Worm (Caenorhabditis elegans) whole organism, L4 larva: ENCODE measurements around the gene C29A12.1.
A peak's percentile ranks its signal among the peaks of the same experiment; 100 is the strongest.

Experiments used
- F10B5.3 ChIP-seq: sonication (generic microtip); optimal IDR thresholded peaks from 2 replicates; lab custom pipeline; 2016; ENCODE audit warnings: mild to moderate bottlenecking, missing genetic modification characterization, missing compliant biosample characterization
- F26F4.8 ChIP-seq: fragments of 200-800 bp; sonication (Bioruptor generic); conservative IDR thresholded peaks from 2 replicates; pipeline ENCODE4 v1.3.6; 2022; ENCODE audit warnings: missing genetic modification characterization, missing compliant biosample characterization
- F37D6.2 ChIP-seq: sonication (generic microtip); optimal IDR thresholded peaks from 2 replicates; lab custom pipeline; 2016; ENCODE audit warnings: mild to moderate bottlenecking, missing genetic modification characterization, missing compliant biosample characterization
- F49E8.2 ChIP-seq: sonication (generic microtip); optimal IDR thresholded peaks from 2 replicates; lab custom pipeline; 2016; ENCODE audit warnings: missing compliant biosample characterization, mild to moderate bottlenecking, missing genetic modification characterization, borderline replicate concordance
- R02D3.7 ChIP-seq: fragments of 150-350 bp; sonication (generic microtip); optimal IDR thresholded peaks from 3 replicates; lab custom pipeline; 2014; ENCODE audit warnings: missing biosample characterization, missing genetic modification characterization
- Y105C5A.15 ChIP-seq: fragments of 200-800 bp; sonication (Bioruptor generic); IDR thresholded peaks from 2 replicates; pipeline ENCODE4 v1.3.6; 2022; ENCODE audit warnings: missing genetic modification characterization, missing compliant biosample characterization
- Y48G9A.11 ChIP-seq: fragments of 200-800 bp; sonication (Bioruptor generic); IDR thresholded peaks from 2 replicates; pipeline ENCODE4 v1.3.6; 2022; ENCODE audit warnings: missing genetic modification reagents, missing genetic modification characterization, missing compliant biosample characterization
- Y5F2A.4 ChIP-seq: fragments of 200-800 bp; sonication (Bioruptor generic); optimal IDR thresholded peaks from 2 replicates; lab custom pipeline; 2018; ENCODE audit warnings: mild to moderate bottlenecking, missing genetic modification characterization, missing compliant biosample characterization
- Y75B8A.6 ChIP-seq: fragments of 200-800 bp; sonication (Bioruptor generic); IDR thresholded peaks from 2 replicates; pipeline ENCODE4 v1.3.6; 2022; ENCODE audit warnings: missing genetic modification reagents, missing genetic modification characterization, missing compliant biosample characterization
- ZK337.2 ChIP-seq: fragments of 200-800 bp; sonication (Bioruptor generic); IDR thresholded peaks from 2 replicates; pipeline ENCODE4 v1.3.6; 2022; ENCODE audit warnings: missing genetic modification reagents, missing genetic modification characterization, missing compliant biosample characterization
- aha-1 ChIP-seq: fragments of 150-350 bp; peaks from one replicate; lab custom pipeline; 2014; ENCODE audit warnings: missing biosample characterization, missing genetic modification characterization
- aly-2 ChIP-seq: sonication (generic microtip); optimal IDR thresholded peaks from 2 replicates; lab custom pipeline; 2018; ENCODE audit warnings: missing biosample characterization, missing genetic modification characterization
- ama-1 ChIP-seq: fragments of 150-350 bp; optimal IDR thresholded peaks from 2 replicates; lab custom pipeline; 2014; ENCODE audit warnings: inconsistent platforms, mixed read lengths
- arid-1 ChIP-seq: fragments of 200-800 bp; sonication (Bioruptor generic); conservative IDR thresholded peaks from 2 replicates; pipeline ENCODE4 v1.3.6; 2022; ENCODE audit warnings: missing genetic modification reagents, missing genetic modification characterization, missing compliant biosample characterization
- ceh-20 ChIP-seq: fragments of 200-800 bp; sonication (Bioruptor generic); IDR thresholded peaks from 2 replicates; pipeline ENCODE4 v1.3.6; 2022; ENCODE audit warnings: missing genetic modification reagents, missing genetic modification characterization, missing compliant biosample characterization
- ceh-28 ChIP-seq: fragments of 150-350 bp; optimal IDR thresholded peaks from 2 replicates; lab custom pipeline; 2014; ENCODE audit warnings: missing biosample characterization, missing genetic modification reagents, missing genetic modification characterization
- ceh-32 ChIP-seq: sonication (generic microtip); optimal IDR thresholded peaks from 2 replicates; lab custom pipeline; 2016; ENCODE audit warnings: mild to moderate bottlenecking, missing genetic modification characterization, missing compliant biosample characterization; ENCODE audit not compliant: poor library complexity
- ceh-62 ChIP-seq: sonication (generic microtip); optimal IDR thresholded peaks from 2 replicates; lab custom pipeline; 2017; ENCODE audit warnings: missing biosample characterization, missing genetic modification characterization
- cey-2 ChIP-seq: sonication (generic microtip); optimal IDR thresholded peaks from 3 replicates; lab custom pipeline; 2017; ENCODE audit warnings: missing genetic modification characterization, mild to moderate bottlenecking, missing compliant biosample characterization, antibody characterized with exemption, borderline replicate concordance; ENCODE audit not compliant: insufficient read depth
- daf-16 ChIP-seq, 3 experiments: sonication (generic microtip); optimal IDR thresholded peaks; 2 replicates each; lab custom pipeline; 2016 to 2017; ENCODE audit warnings: missing genetic modification characterization in 3 of 3, missing genetic modification reagents in 3 of 3, mild to moderate bottlenecking in 2 of 3, missing compliant biosample characterization in 2 of 3, missing biosample characterization in 1 of 3, moderate library complexity in 1 of 3
- daf-19 ChIP-seq: fragments of 200-800 bp; sonication (Bioruptor generic); conservative IDR thresholded peaks from 2 replicates; pipeline ENCODE4 v1.3.6; 2022; ENCODE audit warnings: missing genetic modification characterization, missing compliant biosample characterization
- duxl-1 ChIP-seq: sonication (generic microtip); optimal IDR thresholded peaks from 2 replicates; lab custom pipeline; 2016; ENCODE audit warnings: mild to moderate bottlenecking, missing genetic modification characterization, moderate library complexity, missing compliant biosample characterization; ENCODE audit not compliant: poor library complexity
- fos-1 ChIP-seq: fragments of 150-350 bp; optimal IDR thresholded peaks from 2 replicates; lab custom pipeline; 2014; ENCODE audit warnings: missing biosample characterization, missing genetic modification characterization
- gei-8 ChIP-seq: fragments of 200-800 bp; sonication (Bioruptor generic); optimal IDR thresholded peaks from 2 replicates; lab custom pipeline; 2018; ENCODE audit warnings: mild to moderate bottlenecking, missing genetic modification characterization, missing compliant biosample characterization
- lin-1 ChIP-seq: fragments of 200-800 bp; sonication (Bioruptor generic); IDR thresholded peaks from 2 replicates; pipeline ENCODE4 v1.3.6; 2022; ENCODE audit warnings: missing genetic modification reagents, missing genetic modification characterization, missing compliant biosample characterization
- lin-15B ChIP-seq: fragments of 150-350 bp; sonication (generic microtip); optimal IDR thresholded peaks from 3 replicates; lab custom pipeline; 2014; ENCODE audit warnings: missing biosample characterization, missing genetic modification characterization
- lsy-2 ChIP-seq, 2 experiments: fragments of 150-350 bp in 1 of 2; sonication (generic microtip) in 1 of 2; optimal IDR thresholded peaks; 2 replicates each; lab custom pipeline; 2014 to 2017; ENCODE audit warnings: missing biosample characterization in 2 of 2, missing genetic modification characterization in 2 of 2
- mdt-29 ChIP-seq: fragments of 200-800 bp; sonication (Bioruptor generic); IDR thresholded peaks from 2 replicates; pipeline ENCODE4 v1.3.6; 2022; ENCODE audit warnings: missing genetic modification reagents, missing genetic modification characterization, missing compliant biosample characterization
- mep-1 ChIP-seq: fragments of 150-350 bp; sonication (generic microtip); optimal IDR thresholded peaks from 3 replicates; lab custom pipeline; 2014; ENCODE audit warnings: missing biosample characterization, missing genetic modification characterization
- mxl-3 ChIP-seq: fragments of 200-800 bp; sonication (Bioruptor generic); optimal IDR thresholded peaks from 2 replicates; lab custom pipeline; 2018; ENCODE audit warnings: mild to moderate bottlenecking, missing genetic modification characterization, missing compliant biosample characterization
- nhr-237 ChIP-seq: sonication (generic microtip); optimal IDR thresholded peaks from 2 replicates; lab custom pipeline; 2017; ENCODE audit warnings: missing biosample characterization, missing genetic modification characterization
- nhr-25 ChIP-seq: sonication (generic microtip); optimal IDR thresholded peaks from 2 replicates; lab custom pipeline; 2017; ENCODE audit warnings: missing genetic modification characterization, mild to moderate bottlenecking, missing compliant biosample characterization, antibody characterized with exemption, moderate library complexity, borderline replicate concordance; ENCODE audit not compliant: insufficient read depth
- nhr-28 ChIP-seq: fragments of 150-350 bp; optimal IDR thresholded peaks from 2 replicates; lab custom pipeline; 2014; ENCODE audit warnings: missing biosample characterization, missing genetic modification characterization
- nhr-41 ChIP-seq: fragments of 200-800 bp; sonication (Bioruptor generic); IDR thresholded peaks from 2 replicates; pipeline ENCODE4 v1.3.6; 2022; ENCODE audit warnings: missing genetic modification reagents, missing genetic modification characterization, missing compliant biosample characterization
- nhr-42 ChIP-seq: fragments of 200-800 bp; sonication (Bioruptor generic); IDR thresholded peaks from 2 replicates; pipeline ENCODE4 v1.3.6; 2022; ENCODE audit warnings: missing genetic modification characterization, missing compliant biosample characterization
- nhr-48 ChIP-seq: sonication (generic microtip); optimal IDR thresholded peaks from 2 replicates; lab custom pipeline; 2016; ENCODE audit warnings: mild to moderate bottlenecking, missing genetic modification characterization, missing compliant biosample characterization
- nhr-77 ChIP-seq: fragments of 150-350 bp; optimal IDR thresholded peaks from 2 replicates; lab custom pipeline; 2014; ENCODE audit warnings: missing biosample characterization, missing genetic modification characterization
- php-3 ChIP-seq: fragments of 200-800 bp; sonication (Bioruptor generic); IDR thresholded peaks from 2 replicates; pipeline ENCODE4 v1.3.6; 2022; ENCODE audit warnings: missing genetic modification reagents, missing genetic modification characterization, missing compliant biosample characterization
- pqm-1 ChIP-seq: sonication (generic microtip); optimal IDR thresholded peaks from 2 replicates; lab custom pipeline; 2017; ENCODE audit warnings: missing biosample characterization, missing genetic modification characterization
- saeg-2 ChIP-seq: fragments of 200-800 bp; sonication (Bioruptor generic); IDR thresholded peaks from 2 replicates; pipeline ENCODE4 v1.3.6; 2022; ENCODE audit warnings: missing genetic modification reagents, missing genetic modification characterization, missing compliant biosample characterization
- sdz-12 ChIP-seq: fragments of 200-800 bp; sonication (Bioruptor generic); optimal IDR thresholded peaks from 2 replicates; lab custom pipeline; 2018; ENCODE audit warnings: mild to moderate bottlenecking, missing genetic modification characterization, missing compliant biosample characterization
- snpc-4 ChIP-seq: fragments of 150-350 bp; optimal IDR thresholded peaks from 2 replicates; lab custom pipeline; 2014; ENCODE audit warnings: missing biosample characterization, missing genetic modification characterization
- spr-1 ChIP-seq: sonication (generic microtip); optimal IDR thresholded peaks from 2 replicates; lab custom pipeline; 2016; ENCODE audit warnings: mild to moderate bottlenecking, missing genetic modification characterization, missing compliant biosample characterization
- tag-97 ChIP-seq: fragments of 200-800 bp; sonication (Bioruptor generic); IDR thresholded peaks from 2 replicates; pipeline ENCODE4 v1.3.6; 2022; ENCODE audit warnings: missing genetic modification characterization, missing compliant biosample characterization
- tra-1 ChIP-seq: fragments of 200-800 bp; sonication (Bioruptor generic); IDR thresholded peaks from 2 replicates; pipeline ENCODE4 v1.3.6; 2022; ENCODE audit warnings: missing genetic modification reagents, missing genetic modification characterization, missing compliant biosample characterization
- unc-62 ChIP-seq, 3 experiments: fragments of 150-350 bp in 1 of 3; sonication (generic microtip); optimal IDR thresholded peaks in 2 of 3; peaks in 1 of 3; 1 replicate in 1 of 3; 2 replicates in 2 of 3; lab custom pipeline; 2014 to 2017; ENCODE audit warnings: missing biosample characterization in 3 of 3, missing genetic modification characterization in 3 of 3, missing genetic modification reagents in 3 of 3, missing genotype in 1 of 3
- vab-7 ChIP-seq: fragments of 200-800 bp; sonication (Bioruptor generic); IDR thresholded peaks from 2 replicates; pipeline ENCODE4 v1.3.6; 2022; ENCODE audit warnings: missing genetic modification reagents, missing genetic modification characterization, missing compliant biosample characterization
- zip-2 ChIP-seq: fragments of 150-350 bp; optimal IDR thresholded peaks from 2 replicates; lab custom pipeline; 2014; ENCODE audit warnings: missing biosample characterization, missing genetic modification characterization
- ztf-11 ChIP-seq: fragments of 150-350 bp; optimal IDR thresholded peaks from 2 replicates; lab custom pipeline; 2014; ENCODE audit warnings: missing biosample characterization, missing genetic modification characterization

C29A12.1 gene

ce11 chrV:10856901-10857637, 43.8 kb upstream of the C29A12.1 start (continued):
- no peak for TF ChIP-seq mdt-29 (GFP tag; lab: Robert Waterston, UW)
- no peak for TF ChIP-seq aly-2 (tag; lab: Kevin White, UChicago)
- no peak for TF ChIP-seq Y75B8A.6 (GFP tag; lab: Robert Waterston, UW)
- TF ChIP-seq sdz-12 (GFP tag; lab: Kevin White, UChicago), result no peak
- peak; percentile 21; the same call in 1 of the 2 replicates for TF ChIP-seq tra-1
- TF ChIP-seq F10B5.3, result no peak
- TF ChIP-seq fos-1 (tag; lab: Kevin White, UChicago), result no peak
- no peak for TF ChIP-seq nhr-48 (tag; lab: Kevin White, UChicago)
- TF ChIP-seq R02D3.7 (tag; lab: Kevin White, UChicago), result no peak
- no peak for TF ChIP-seq nhr-237 (tag; lab: Kevin White, UChicago)
- TF ChIP-seq nhr-25 (tag; lab: Kevin White, UChicago), result no peak
- TF ChIP-seq ZK337.2, result no peak
- TF ChIP-seq nhr-42 (GFP tag; lab: Robert Waterston, UW), result 0 out of 2 replicates have a peak, but pooled peaks have one; percentile 50
- no peak for TF ChIP-seq mxl-3
- no peak for TF ChIP-seq ceh-32 (tag; lab: Kevin White, UChicago)
- TF ChIP-seq Y105C5A.15 (GFP tag; lab: Robert Waterston, UW), result no peak
- no peak for TF ChIP-seq ceh-28 (tag; lab: Kevin White, UChicago)
- TF ChIP-seq gei-8, result peak; percentile 6
- TF ChIP-seq daf-19, result no peak
- no peak for TF ChIP-seq arid-1 (GFP tag; lab: Robert Waterston, UW)
- no peak for TF ChIP-seq lin-15B (tag; lab: Kevin White, UChicago)
- TF ChIP-seq F26F4.8 (GFP tag; lab: Robert Waterston, UW), result no peak
- no peak for TF ChIP-seq nhr-41
- TF ChIP-seq spr-1 (tag; lab: Kevin White, UChicago), result no peak
- TF ChIP-seq nhr-77 (tag; lab: Kevin White, UChicago), result no peak
- TF ChIP-seq unc-62 (GFP tag; optimal IDR thresholded peaks at IDR 0.05 in 1 of 2; lab: Kevin White, UChicago), result peak in 1 of 2 experiments; percentile 64
- TF ChIP-seq unc-62 (tag; optimal IDR thresholded peaks at IDR 0.05; lab: Kevin White, UChicago), result no peak
- no peak for TF ChIP-seq duxl-1 (tag; lab: Kevin White, UChicago)
- TF ChIP-seq daf-16 (GFP tag; optimal IDR thresholded peaks at IDR 0.05; lab: Kevin White, UChicago), result peak in 1 of 2 experiments; percentile 2
- peak; percentile 24 for TF ChIP-seq daf-16 (tag; optimal IDR thresholded peaks at IDR 0.05; lab: Kevin White, UChicago)
- peak in 1 of 2 experiments; percentile 9 for TF ChIP-seq lsy-2 (tag; optimal IDR thresholded peaks at IDR 0.05; lab: Kevin White, UChicago)
- TF ChIP-seq php-3, result no peak
- TF ChIP-seq snpc-4, result no peak
- TF ChIP-seq ceh-20 (GFP tag; lab: Robert Waterston, UW), result no peak
- no peak for TF ChIP-seq Y5F2A.4 (GFP tag; lab: Kevin White, UChicago)
- TF ChIP-seq ztf-11 (tag; lab: Kevin White, UChicago), result no peak
- no peak for TF ChIP-seq lin-1 (GFP tag; lab: Robert Waterston, UW)
- TF ChIP-seq Y48G9A.11 (GFP tag; lab: Robert Waterston, UW), result no peak
- no peak for TF ChIP-seq ceh-62 (tag; lab: Kevin White, UChicago)
- TF ChIP-seq cey-2 (tag; lab: Kevin White, UChicago), result no peak
- TF ChIP-seq tag-97, result no peak
- TF ChIP-seq pqm-1 (tag; lab: Kevin White, UChicago), result no peak
- peak; percentile 56 for TF ChIP-seq nhr-28
- no peak for TF ChIP-seq F37D6.2
- TF ChIP-seq ama-1 (lab: Kevin White, UChicago), result no peak
- TF ChIP-seq zip-2 (tag; lab: Kevin White, UChicago), result no peak
- TF ChIP-seq saeg-2 (GFP tag; lab: Robert Waterston, UW), result no peak
- peak; percentile 17 for TF ChIP-seq mep-1 (tag; lab: Kevin White, UChicago)
- no peak for TF ChIP-seq vab-7 (GFP tag; lab: Robert Waterston, UW)
- no peak for TF ChIP-seq F49E8.2 (tag; lab: Kevin White, UChicago)
- TF ChIP-seq aha-1 (tag; lab: Kevin White, UChicago), result peak; percentile 87
